Fruit fly (Drosophila melanogaster) S2 (cell line): Measurements from ENCODE around the gene ssp3.

Experiments
- CG8478 ChIP-seq: fragments of >200 bp; optimal IDR thresholded peaks from 2 replicates; lab custom pipeline; 2018
- CTCF ChIP-seq, 2 experiments: fragments of >200 bp; optimal IDR thresholded peaks; 2 replicates each; lab custom pipeline; 2018

The ssp3 gene

DNA sequence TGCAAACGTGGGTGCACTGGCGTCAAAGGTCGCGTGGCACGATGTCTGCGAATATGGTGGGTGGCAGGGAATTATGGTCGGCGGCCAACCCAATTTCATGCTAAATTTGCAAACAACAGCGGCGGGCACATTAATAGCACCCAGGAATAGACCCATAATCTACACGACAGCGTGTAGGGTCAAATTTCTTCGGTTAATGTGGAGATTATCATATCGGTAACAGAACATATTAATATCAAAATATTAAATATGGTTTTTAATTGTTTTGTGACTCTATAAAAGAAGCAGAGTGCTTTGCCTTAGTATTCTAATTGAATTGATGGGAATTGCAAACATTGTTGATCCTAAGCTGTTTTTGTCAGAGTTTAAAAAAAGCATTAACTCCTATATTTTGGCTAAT is 35.2 kb upstream of the ssp3 start:
- no peak for TF ChIP-seq CTCF (optimal IDR thresholded peaks at IDR 0.05; lab: Kevin White, UChicago)
- no peak for TF ChIP-seq CG8478

DNA sequence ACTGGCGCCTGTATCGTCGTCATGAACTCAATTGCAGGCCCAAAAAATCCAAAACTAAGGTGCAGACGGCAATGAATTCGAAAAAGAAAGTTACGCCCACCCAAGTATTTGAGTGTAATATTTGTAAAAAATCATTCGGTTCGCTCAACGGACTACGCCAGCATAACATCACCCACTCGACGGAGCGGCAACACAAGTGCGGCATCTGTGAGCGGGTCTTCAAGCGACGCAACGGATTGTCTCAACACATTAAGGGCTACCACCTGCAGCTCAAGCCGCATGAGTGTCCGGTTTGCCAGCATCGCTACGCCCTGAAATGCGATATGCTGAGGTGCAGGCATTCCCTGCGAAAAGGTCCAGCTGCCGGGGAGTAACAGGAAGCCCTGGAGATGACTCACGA is 33.0 kb upstream of the ssp3 start:
- TF ChIP-seq CG8478: no peak
- no peak for TF ChIP-seq CTCF (optimal IDR thresholded peaks at IDR 0.05; lab: Kevin White, UChicago)

DNA sequence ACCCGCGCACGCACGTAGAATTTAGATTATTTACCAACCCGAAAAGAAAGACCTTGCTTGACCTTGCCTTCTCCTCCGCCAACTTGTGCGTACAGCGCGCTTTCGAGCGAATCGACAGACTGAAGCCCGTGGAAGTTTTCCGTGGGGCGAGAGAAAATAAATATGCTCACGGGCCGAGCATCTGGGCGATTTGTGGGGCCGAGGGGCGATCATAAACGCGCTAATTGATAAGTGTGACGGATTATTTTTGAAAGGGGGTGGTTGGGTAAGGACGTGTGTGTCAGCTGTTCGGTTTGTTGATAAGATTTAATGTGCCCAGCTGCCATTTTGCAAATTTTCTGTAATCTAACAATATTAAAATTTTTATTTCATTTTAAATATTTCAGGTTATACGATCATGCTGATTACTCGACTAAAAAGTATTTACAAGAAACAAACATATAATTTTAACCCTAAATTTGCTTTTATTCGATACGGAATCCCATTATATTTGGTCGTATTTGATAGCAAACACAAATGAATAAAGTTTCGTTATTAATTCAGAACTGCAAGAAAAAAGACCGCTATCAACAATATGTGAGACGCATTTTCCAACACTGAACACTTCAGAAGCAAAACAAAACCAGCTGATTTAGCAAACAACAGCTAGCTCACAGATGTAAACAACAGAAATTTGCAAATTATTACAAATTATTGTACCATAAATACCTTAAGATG is 30.5 kb upstream of the ssp3 start, which contains the start of the genes L2HGDH and CG10431:
TSS of gene L2HGDH (minus strand) at position 386 of the 717 bp plus-strand sequence.
TSS of gene CG10431 (plus strand) at position 648 of the 717 bp plus-strand sequence.
- no peak for TF ChIP-seq CTCF (optimal IDR thresholded peaks at IDR 0.05; lab: Kevin White, UChicago)
- no peak for TF ChIP-seq CG8478

DNA sequence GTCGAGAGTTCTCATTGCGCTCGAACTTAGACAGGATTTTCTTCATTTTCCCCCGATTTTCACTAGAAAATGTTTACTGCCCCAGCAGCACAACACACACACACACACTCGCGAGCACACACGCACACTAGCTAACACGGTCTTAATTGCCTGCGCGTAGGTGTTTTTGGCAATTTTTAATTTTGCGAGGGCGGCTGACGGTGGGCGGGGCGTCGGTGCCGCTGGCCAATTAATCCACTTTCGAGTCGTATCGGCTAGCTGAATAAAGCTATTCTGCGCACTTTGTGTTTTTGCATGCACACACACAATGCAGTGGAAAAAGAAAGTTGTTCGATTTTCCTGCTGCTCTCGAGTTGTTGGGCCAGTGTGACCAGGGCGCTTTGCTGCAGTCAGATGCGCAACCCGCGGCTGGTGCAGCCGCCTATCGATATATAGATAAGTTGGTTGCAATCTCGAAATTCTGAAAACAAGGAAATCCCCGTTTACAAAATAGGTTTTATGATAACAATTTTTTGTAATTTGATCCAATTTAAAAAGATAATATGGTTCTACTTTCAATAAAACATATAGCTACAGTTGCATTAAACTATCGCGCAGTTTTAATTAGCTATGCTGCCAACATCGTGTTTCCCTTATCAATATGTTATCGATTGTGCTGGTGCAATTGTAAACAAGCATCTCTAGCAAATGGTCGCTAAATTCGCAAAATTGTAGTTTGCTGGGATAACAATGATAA is 24.8 kb upstream of the ssp3 start, which contains the start of the genes Nak and Tango6:
TSS of gene Nak (minus strand) at position 375 of the 736 bp plus-strand sequence.
TSS of gene Tango6 (plus strand) at position 659 of the 736 bp plus-strand sequence.
- TF ChIP-seq CTCF (optimal IDR thresholded peaks at IDR 0.05; lab: Kevin White, UChicago) (no peak), CG8478 (no peak)

DNA sequence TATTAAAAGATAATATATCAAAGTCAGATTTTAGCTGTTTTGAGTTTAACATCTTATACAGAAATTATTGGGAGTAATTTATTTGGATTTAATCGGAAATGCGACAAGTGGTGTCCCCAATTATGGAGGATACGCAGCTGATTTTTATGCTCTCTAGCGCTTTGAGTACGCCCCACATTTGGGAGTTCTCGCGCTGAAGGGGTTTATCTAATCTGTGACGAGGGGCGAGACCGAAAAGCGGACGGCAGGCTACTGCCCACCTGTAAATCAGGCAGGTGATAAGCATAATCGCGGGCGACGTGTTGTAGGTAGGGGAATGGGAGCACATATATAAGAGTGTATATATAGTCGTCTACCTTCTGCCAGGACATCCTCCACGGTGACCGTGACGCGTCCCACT is 24.1 kb upstream of the ssp3 start:
- TF ChIP-seq CG8478 (no peak), CTCF (optimal IDR thresholded peaks at IDR 0.05; lab: Kevin White, UChicago) (no peak)

DNA sequence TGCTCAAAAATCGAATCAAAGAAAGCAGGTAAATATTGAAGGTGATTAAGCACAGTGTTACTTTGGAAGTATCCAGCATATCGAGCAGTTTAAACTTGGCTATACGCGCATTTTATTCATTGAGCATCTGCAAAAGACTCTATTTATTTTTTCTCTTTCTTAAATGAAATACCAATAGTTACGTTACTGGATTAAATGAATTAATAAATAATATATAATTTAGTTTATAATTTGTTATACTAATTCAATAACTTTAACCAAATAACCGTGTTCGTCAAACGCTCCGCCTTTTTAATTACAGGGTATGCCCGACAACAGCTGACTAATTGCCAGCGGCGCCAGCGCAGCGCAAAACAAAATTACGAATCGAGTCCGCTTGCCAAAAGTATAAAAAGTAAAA is 23.1 kb upstream of the ssp3 start:
- TF ChIP-seq CG8478 (no peak), CTCF (optimal IDR thresholded peaks at IDR 0.05; lab: Kevin White, UChicago) (no peak)

DNA sequence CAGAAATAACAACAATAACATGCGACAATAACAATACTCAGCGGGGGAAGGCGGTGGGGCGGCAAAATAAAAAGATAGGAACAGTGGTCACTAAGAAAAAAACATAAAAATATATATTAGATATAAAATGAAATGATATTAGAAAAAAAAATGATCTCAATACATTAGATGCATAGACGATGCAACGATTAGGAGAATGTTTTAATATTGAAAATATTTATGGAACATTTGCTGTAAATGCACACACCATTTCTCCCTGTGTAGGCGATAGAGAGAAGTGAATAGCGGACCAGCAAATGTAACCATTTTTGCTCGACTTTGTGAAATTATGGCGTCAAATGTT is 22.4 kb upstream of the ssp3 start:
- TF ChIP-seq CG8478: no peak
- no peak for TF ChIP-seq CTCF (optimal IDR thresholded peaks at IDR 0.05; lab: Kevin White, UChicago)

DNA sequence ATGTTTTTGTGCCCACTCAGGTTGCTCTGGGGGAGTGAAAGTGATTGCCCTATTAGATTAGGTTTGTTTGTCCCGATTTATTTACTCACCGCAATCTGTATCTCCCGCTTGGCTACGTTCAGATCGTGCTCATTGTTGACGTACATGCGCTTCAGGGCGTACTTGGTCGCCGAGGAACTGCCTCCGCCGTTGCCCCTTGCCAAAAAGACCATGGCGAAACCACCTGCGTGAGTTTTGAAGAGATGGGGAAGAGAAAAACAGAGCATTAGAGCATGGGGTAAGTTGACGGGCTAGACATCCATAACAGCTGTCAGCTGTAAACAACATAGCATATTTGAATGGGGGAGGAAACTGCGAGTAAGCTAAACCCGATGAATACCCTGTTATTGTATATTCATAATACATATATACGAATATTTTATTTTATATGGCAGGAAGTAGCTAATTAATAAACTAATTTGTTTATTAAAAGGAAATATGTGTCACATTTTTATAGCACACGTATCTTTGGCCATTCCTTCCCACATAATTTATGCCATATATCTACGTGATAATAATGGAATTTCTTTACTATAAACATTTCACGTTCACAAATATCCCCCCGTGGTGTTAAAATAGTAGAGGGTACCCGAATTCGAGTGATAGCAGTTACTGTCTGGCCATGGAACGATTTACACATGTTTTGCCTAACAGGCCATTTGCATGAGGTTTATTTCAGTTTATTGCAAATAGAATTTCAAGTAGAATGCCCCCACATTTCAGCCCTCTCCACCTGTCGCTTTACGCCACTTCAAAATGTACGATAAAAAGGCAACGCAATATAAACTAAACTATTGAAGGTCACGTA is 21.8 kb upstream of the ssp3 start:
- TF ChIP-seq CTCF (optimal IDR thresholded peaks at IDR 0.05; lab: Kevin White, UChicago) (no peak), CG8478 (no peak)

DNA sequence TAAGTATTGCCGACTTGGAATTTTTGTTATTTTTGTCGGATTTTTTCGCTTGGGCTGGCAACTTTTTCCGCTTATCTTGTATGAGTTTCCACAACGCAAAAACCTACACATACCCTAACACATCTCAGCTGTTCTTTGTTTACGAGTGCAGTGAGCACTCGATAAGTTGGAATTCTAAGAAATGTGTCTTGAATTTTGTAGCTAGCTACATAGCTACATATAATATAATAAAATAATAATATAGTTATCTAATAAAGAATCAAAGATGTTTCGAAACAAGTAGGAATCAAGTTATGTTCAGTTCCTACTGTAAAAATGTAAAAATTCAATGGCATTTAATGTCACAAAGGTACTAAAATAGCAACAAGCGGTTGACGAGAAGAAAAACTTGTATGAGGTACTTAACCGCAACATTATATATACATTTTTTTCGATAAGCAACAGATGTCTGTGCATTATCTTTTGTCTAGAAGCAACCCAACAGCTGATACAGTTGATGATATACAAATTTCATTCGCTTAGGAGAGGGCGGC is 13.4 kb upstream of the ssp3 start, which contains the start of gene Bhmt:
TSS of gene Bhmt (minus strand) at position 170 of the 533 bp plus-strand sequence.
- TF ChIP-seq CTCF (optimal IDR thresholded peaks at IDR 0.05; lab: Kevin White, UChicago): no peak
- TF ChIP-seq CG8478: no peak

DNA sequence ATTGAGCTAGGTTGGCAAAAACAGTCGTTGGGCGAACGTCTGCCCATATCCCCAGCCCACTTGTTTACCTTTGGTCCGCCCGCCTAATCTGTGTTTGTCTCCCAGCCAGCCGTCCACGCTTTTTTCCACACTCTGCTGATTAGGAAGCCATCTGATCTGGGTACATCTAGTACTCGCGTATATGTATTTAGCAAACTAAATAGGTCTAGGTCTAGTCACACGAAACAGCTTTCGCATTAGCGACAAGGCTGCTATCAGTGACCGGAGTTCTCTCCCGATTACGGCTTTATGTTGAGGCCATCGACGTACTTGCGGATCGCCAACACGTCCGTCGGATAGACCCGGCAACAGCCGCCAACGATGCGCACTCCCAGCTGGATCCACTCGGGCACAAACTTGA is 11.9 kb upstream of the ssp3 start:
- TF ChIP-seq CTCF (optimal IDR thresholded peaks at IDR 0.05; lab: Kevin White, UChicago) (no peak), CG8478 (no peak)

DNA sequence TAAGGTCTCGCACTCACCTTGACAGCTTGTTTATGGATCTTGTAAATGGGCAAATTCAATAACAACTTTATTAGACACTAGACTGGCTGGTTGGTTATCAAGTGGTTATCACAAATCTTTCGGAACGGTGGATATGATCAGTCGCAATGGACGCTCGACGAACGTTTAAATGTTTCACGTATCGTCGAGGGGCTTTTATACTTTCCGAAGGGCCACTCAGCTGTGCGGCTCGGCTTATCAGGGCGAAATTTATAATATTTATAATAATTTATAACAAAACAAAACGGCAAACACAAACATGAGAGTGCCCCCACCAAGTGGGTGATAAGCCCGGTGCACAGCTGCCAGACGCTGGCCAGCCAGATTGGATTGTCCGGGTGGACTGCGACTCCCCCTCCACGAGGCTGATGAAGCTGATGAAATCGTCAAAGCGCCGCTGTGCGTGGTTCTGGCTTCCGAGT is 10.5 kb upstream of the ssp3 start, which contains the start of gene CG10621:
TSS of gene CG10621 (minus strand) at position 177 of the 461 bp plus-strand sequence.
- no peak for TF ChIP-seq CTCF (optimal IDR thresholded peaks at IDR 0.05; lab: Kevin White, UChicago)
- TF ChIP-seq CG8478: no peak

DNA sequence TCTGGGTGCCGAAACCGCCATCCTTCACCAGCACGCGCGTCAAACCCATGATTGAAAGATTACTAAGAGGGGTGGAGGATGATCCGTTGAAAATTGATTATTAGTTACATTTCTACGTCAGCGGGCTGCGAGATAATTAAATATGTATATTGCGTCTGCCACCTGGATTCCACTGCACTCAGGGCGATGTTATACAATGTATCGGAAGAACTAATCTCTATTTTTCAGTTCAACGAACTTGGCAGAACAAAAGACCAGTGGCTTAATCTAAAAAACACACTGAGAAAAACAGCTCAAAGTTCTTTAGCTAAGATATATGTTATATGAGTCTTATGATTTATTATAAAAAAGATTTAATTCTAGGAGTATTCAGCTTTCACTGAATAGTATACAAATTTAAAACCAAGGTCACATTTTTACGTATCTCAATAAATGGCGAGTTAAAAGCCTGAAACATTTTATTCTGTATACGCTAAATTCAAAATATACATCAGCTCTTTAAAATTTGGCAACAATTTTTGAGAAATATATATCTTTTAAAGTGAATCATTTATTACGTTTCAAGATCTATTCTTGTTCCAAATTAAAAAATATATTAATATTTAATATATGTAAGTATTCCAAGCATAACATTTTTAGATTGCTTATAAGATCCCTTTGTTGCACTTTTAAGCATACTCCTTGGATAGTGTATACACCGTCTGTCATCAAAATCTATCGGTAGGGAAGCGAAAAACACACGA is 9.9 kb upstream of the ssp3 start:
- no peak for TF ChIP-seq CTCF (optimal IDR thresholded peaks at IDR 0.05; lab: Kevin White, UChicago)
- no peak for TF ChIP-seq CG8478

DNA sequence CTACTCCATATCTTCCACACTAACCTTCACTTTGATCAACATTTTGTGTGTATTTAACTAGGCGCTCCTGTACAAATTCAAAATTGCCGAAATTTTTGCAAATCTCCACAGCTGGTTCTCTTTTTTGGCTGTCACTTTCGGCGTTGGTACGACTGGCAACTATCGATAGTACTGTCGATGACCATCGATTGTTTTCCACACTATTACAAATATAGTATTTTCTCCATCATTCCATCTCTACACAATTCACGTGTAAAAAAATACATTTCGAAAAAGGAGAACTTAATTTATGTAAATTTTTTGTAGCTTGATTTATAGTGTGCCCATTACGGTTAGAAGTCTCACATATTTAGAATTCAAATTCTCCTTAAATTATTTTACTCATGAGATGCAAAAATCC is 7.9 kb upstream of the ssp3 start, which contains the start of gene Nedd8:
TSS of gene Nedd8 (minus strand) at position 164 of the 400 bp plus-strand sequence.
- TF ChIP-seq CTCF (optimal IDR thresholded peaks at IDR 0.05; lab: Kevin White, UChicago) (peak in 1 of 2 experiments; percentile 31), CG8478 (no peak)

DNA sequence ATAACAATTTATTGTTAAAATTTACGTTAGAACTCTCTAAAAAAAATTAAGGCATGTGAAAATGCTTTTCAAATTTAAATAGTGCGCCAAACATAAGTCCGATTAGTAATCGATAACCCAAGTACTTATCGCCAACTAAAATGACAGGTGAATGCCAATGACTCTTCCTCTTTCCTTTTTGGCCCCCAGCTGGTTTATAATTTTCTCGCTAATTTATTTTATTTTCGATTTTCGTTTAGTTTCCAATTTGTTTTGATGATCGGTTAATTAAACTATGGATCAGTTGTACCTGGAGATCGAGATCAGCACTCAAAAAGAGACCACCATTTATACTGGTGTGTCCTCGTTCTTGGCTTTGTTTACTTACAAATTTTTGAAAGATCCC is 5.0 kb upstream of the ssp3 start, which contains the start of gene CG10428:
TSS of gene CG10428 (plus strand) at position 161 of the 385 bp plus-strand sequence.
- no peak for TF ChIP-seq CTCF (optimal IDR thresholded peaks at IDR 0.05; lab: Kevin White, UChicago)
- TF ChIP-seq CG8478: no peak
